Worm (Caenorhabditis elegans) whole organism, L4/young adult: ENCODE results near the gene ugt-33.

ENCODE experiments used
- W03F9.2 ChIP-seq: fragments of 150-350 bp; optimal IDR thresholded peaks from 2 replicates; lab custom pipeline; 2014; ENCODE audit warnings: missing biosample characterization, missing genetic modification characterization
- dao-5 ChIP-seq: sonication (generic microtip); optimal IDR thresholded peaks from 2 replicates; lab custom pipeline; 2016; ENCODE audit warnings: missing genotype, missing genetic modification characterization, moderate library complexity, missing compliant biosample characterization
- him-1 ChIP-seq: sonication (generic microtip); optimal IDR thresholded peaks from 2 replicates; lab custom pipeline; 2016; ENCODE audit warnings: missing genotype, missing genetic modification reagents, missing genetic modification characterization, missing compliant biosample characterization

- no peak for TF ChIP-seq W03F9.2
- TF ChIP-seq him-1: no peak
- no peak for TF ChIP-seq dao-5 (tag; lab: Kevin White, UChicago)
Observed at ce11 chrV:10491443-10491842, 1.8 kb upstream of the ugt-33 start, which contains the start of gene aqp-5.
